Worm (Caenorhabditis elegans): ENCODE data around the gene Y54G2A.28.

The Y54G2A.28 gene

DNA sequence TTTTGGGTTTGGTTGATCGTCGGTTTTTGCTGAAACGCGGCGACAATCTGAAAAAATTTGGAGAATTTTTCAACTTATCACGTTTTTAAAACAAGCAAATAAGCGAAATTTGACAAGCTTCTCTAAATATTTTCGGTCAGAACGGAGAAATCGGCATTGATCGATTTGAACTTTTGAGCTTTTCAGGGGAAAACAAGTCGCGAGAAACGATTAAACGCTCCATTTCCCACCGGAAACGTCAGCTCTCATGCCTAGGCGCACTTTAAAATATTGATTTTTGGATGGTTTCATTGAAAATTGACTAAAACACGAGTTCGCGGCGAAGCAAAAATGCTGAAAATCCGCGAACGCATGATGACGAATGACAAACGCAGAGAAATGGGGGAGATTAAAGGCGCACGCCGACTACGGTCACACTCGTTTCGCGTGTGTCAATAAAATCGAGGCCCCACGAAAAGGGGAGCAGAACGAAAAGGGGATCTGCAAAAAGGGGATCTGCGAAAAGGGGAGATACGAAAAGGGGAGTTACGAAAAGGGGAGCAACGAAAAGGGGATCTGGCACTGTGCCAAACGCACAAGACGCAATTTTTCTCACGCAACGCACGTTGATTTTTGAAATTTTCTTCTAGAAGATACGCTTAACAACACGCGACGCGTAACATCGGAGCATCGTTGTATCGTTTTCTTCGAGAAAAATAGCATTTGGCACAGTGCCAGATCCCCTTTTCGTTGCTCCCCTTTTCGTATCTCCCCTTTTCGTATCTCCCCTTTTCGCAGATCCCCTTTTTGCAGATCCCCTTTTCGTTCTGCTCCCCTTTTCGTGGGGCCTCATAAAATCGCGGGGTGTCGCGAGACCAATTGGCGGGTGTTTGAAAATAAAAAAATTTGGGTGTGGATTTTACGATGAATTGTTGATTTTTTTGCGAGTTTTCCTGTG, 38.1 kb upstream of the Y54G2A.28 start, which contains the start of gene eel-1 (continued):
- peak in 1 of 3 experiments; percentile 11 for TF ChIP-seq elt-3 (tag; optimal IDR thresholded peaks at IDR 0.05)
- TF ChIP-seq skn-1 (tag; optimal IDR thresholded peaks at IDR 0.05) = peak; percentile 74
- TF ChIP-seq ama-1 (optimal IDR thresholded peaks at IDR 0.05) = peak; percentile 2
- peak; percentile 95 for TF ChIP-seq egl-5 (tag; optimal IDR thresholded peaks at IDR 0.05)
- peak; percentile 63 for TF ChIP-seq elt-2 (tag; optimal IDR thresholded peaks at IDR 0.05)
- TF ChIP-seq nfya-1 (tag; optimal IDR thresholded peaks at IDR 0.05; ENCODE audit: insufficient read depth) = peak; percentile 92
- peak; percentile 42 for TF ChIP-seq fkh-10 (GFP tag; optimal IDR thresholded peaks at IDR 0.05)

DNA sequence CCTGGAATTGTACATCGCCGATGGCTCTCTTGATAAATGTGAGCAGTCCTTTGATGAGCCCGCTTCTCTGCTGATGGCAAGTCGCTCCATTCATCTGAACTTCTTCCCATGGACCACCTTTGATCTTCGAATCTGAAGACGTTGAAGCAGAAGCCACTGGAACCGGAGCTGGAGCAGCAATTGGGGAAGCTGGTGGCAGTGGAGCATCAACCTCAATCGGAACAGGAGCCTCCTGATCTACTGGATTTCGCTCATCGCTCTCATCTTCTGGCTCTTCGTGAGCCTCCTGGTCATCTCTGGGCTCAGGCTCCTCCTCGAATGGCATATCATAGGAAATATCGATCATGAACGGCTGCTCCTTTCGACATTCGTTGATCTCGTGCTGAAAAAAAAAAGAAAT, 34.7 kb upstream of the Y54G2A.28 start:
- no peak for TF ChIP-seq R02D3.7 (tag; optimal IDR thresholded peaks at IDR 0.05)
- TF ChIP-seq nhr-12 (tag; optimal IDR thresholded peaks at IDR 0.05) = no peak
- no peak for TF ChIP-seq unc-39 (tag; optimal IDR thresholded peaks at IDR 0.05)
- no peak for TF ChIP-seq ZK546.5 (tag; optimal IDR thresholded peaks at IDR 0.05)
- TF ChIP-seq nhr-25 (tag; optimal IDR thresholded peaks at IDR 0.05) = no peak
- TF ChIP-seq lsy-12 (tag; optimal IDR thresholded peaks at IDR 0.05) = no peak
- no peak for TF ChIP-seq nhr-11 (tag; optimal IDR thresholded peaks at IDR 0.05)
- no peak for TF ChIP-seq sea-2 (GFP tag; optimal IDR thresholded peaks at IDR 0.05)
- TF ChIP-seq unc-62 (GFP tag; optimal IDR thresholded peaks at IDR 0.05) = no peak
- no peak for TF ChIP-seq snpc-4 (tag; optimal IDR thresholded peaks at IDR 0.05)
- TF ChIP-seq ceh-82 (tag; optimal IDR thresholded peaks at IDR 0.05) = no peak
- no peak for TF ChIP-seq pha-4 (tag; optimal IDR thresholded peaks at IDR 0.05)
- TF ChIP-seq ztf-11 (tag; optimal IDR thresholded peaks at IDR 0.05) = no peak
- no peak for TF ChIP-seq nhr-23 (tag; optimal IDR thresholded peaks at IDR 0.05)
- TF ChIP-seq nhr-67 (tag; optimal IDR thresholded peaks at IDR 0.05) = no peak
- TF ChIP-seq elt-2 (tag; optimal IDR thresholded peaks at IDR 0.05) = no peak
- no peak for TF ChIP-seq fkh-10 (GFP tag; optimal IDR thresholded peaks at IDR 0.05)
- no peak for TF ChIP-seq fos-1 (tag; optimal IDR thresholded peaks at IDR 0.05)

DNA sequence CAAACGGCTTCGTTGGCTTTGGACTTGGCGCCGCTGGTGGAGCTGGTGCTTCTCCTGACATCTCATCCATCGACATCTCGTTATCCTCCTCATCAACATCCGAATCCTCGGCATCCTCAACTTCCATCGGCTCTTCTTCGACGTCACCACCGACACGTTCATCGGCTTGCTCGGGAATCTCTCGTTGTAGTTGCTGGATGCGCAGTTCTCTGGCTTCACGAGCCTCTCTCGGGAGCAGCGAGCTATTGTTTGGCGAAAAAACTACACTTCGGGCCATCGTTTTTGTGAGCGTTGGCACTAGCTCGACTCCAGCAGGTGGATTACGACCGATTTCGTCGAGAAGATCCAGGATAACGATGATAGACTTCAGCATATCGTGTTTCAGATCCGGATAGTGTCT, 33.8 kb upstream of the Y54G2A.28 start:
- no peak for TF ChIP-seq zag-1 (tag; optimal IDR thresholded peaks at IDR 0.05)
- no peak for TF ChIP-seq jun-1 (tag; optimal IDR thresholded peaks at IDR 0.05)
- TF ChIP-seq fkh-10 (GFP tag; optimal IDR thresholded peaks at IDR 0.05) = no peak
- TF ChIP-seq ceh-9 (tag; optimal IDR thresholded peaks at IDR 0.05) = no peak
- no peak for TF ChIP-seq nhr-28 (tag; optimal IDR thresholded peaks at IDR 0.05)
- TF ChIP-seq ztf-11 (tag; optimal IDR thresholded peaks at IDR 0.05) = no peak
- TF ChIP-seq nhr-23 (tag; optimal IDR thresholded peaks at IDR 0.05) = no peak
- no peak for TF ChIP-seq nhr-11 (tag; optimal IDR thresholded peaks at IDR 0.05)
- TF ChIP-seq elt-2 (tag; optimal IDR thresholded peaks at IDR 0.05) = no peak
- TF ChIP-seq eor-1 (tag; optimal IDR thresholded peaks at IDR 0.05) = no peak
- TF ChIP-seq daf-12 (tag; optimal IDR thresholded peaks at IDR 0.05) = no peak
- TF ChIP-seq fkh-2 (tag; optimal IDR thresholded peaks at IDR 0.05) = no peak
- TF ChIP-seq egl-27 (tag; optimal IDR thresholded peaks at IDR 0.05) = no peak
- TF ChIP-seq skn-1 (tag; optimal IDR thresholded peaks at IDR 0.05) = no peak
- TF ChIP-seq ZK546.5 (tag; optimal IDR thresholded peaks at IDR 0.05) = no peak
- TF ChIP-seq ama-1 (optimal IDR thresholded peaks at IDR 0.05) = no peak
- TF ChIP-seq lsy-12 (tag; optimal IDR thresholded peaks at IDR 0.05) = no peak
- no peak for TF ChIP-seq ceh-82 (tag; optimal IDR thresholded peaks at IDR 0.05)
- no peak for TF ChIP-seq nhr-12 (tag; optimal IDR thresholded peaks at IDR 0.05)

DNA sequence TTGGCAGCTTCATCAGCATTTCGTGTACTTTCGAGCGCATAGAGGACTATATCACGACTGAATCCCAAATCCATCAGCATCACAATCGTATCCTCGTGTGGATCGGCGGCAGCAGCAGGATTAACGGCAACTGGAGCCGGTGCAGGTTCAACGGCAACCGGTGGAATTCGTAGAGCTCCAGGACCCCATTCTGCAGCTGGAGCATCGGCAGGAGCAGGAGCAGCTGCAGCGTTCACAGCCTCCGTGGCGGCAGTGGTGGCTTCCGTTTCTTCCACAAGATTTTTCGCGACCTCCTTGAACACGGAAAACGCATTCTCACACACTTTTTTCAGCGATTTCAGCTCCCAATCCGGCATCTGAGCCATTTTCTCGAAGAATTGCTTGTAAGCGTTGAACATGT, 31.9 kb upstream of the Y54G2A.28 start:
- TF ChIP-seq nhr-25 (tag; optimal IDR thresholded peaks at IDR 0.05) = no peak
- no peak for TF ChIP-seq nhr-23 (tag; optimal IDR thresholded peaks at IDR 0.05)
- TF ChIP-seq ama-1 (optimal IDR thresholded peaks at IDR 0.05) = no peak
- TF ChIP-seq zag-1 (tag; optimal IDR thresholded peaks at IDR 0.05) = no peak
- no peak for TF ChIP-seq pha-4 (tag; optimal IDR thresholded peaks at IDR 0.05)
- TF ChIP-seq nhr-76 (tag; optimal IDR thresholded peaks at IDR 0.05) = no peak
- no peak for TF ChIP-seq mdl-1 (tag; optimal IDR thresholded peaks at IDR 0.05)
- no peak for TF ChIP-seq egl-27 (tag; optimal IDR thresholded peaks at IDR 0.05)

DNA sequence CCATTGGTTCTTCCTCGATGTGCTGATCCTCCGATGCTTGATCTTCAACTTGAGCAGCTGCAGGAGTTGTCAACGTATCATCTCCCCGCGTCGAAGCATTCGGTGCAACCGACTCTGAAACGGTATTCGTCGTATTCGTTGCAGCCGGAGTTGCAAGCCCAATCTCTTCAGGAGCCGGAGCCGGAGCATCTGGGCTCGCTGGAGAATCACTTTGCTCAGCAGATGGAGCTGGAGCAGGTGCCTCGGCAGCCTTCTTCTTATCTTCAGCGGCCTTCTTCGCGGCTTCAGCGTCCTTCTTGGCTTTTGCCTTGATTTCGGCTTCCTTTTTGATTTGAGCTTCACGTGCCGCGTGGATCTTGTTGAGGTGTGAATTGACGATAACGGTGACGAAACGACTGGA, 26.5 kb upstream of the Y54G2A.28 start:
- TF ChIP-seq nhr-25 (tag; optimal IDR thresholded peaks at IDR 0.05) = no peak
- TF ChIP-seq nhr-77 (tag; optimal IDR thresholded peaks at IDR 0.05) = no peak
- TF ChIP-seq ceh-28 (tag; optimal IDR thresholded peaks at IDR 0.05) = no peak
- no peak for TF ChIP-seq ztf-11 (tag; optimal IDR thresholded peaks at IDR 0.05)
- no peak for TF ChIP-seq ztf-4 (tag; optimal IDR thresholded peaks at IDR 0.05)
- TF ChIP-seq eor-1 (tag; optimal IDR thresholded peaks at IDR 0.05) = no peak
- no peak for TF ChIP-seq mml-1 (tag; optimal IDR thresholded peaks at IDR 0.05)
- no peak for TF ChIP-seq elt-2 (tag; optimal IDR thresholded peaks at IDR 0.05)
